Fruit fly (Drosophila melanogaster): ENCODE measurements around the gene PGAP5.

PGAP5 gene

DNA sequence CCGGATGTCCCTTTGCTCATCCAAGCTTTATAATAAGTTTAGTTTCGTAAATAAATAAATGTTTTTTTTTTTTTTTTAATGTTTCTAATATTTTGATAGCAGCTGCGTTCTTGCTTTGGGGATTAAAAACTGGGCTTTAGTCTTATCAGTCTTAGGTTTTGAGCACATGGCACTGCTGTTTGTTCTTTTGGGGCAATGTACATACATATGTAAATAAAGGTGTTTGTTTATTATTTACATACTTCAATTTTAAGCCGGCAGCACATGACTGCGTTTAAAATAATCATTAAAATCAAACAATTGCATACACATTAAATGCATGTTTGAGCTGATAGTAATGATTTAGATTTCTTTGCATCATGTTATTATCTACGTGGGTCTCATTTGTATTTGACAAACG, 34.5 kb upstream of the PGAP5 start (continued):
- TF ChIP-seq unc-4 (GFP tag; IDR thresholded peaks at IDR 0.05; ENCODE audit: partially characterized antibody): no peak
- peak; percentile 59 for TF ChIP-seq CG3065 (GFP tag; optimal IDR thresholded peaks at IDR 0.05)
- peak; percentile 58 for TF ChIP-seq Xbp1 (GFP tag; optimal IDR thresholded peaks at IDR 0.05)
- TF ChIP-seq BtbVII (GFP tag; optimal IDR thresholded peaks at IDR 0.05): peak; percentile 85
- TF ChIP-seq Hr51 (GFP tag; optimal IDR thresholded peaks at IDR 0.05): peak; percentile 36 to 49
- TF ChIP-seq CG15601 (tag; optimal IDR thresholded peaks at IDR 0.05): peak; percentile 95
- TF ChIP-seq MTF-1 (GFP tag; optimal IDR thresholded peaks at IDR 0.05; ENCODE audit: borderline replicate concordance): peak; percentile 95
- TF ChIP-seq CG10462 (GFP tag; optimal IDR thresholded peaks at IDR 0.05): peak; percentile 81
- peak; percentile 57 for TF ChIP-seq Jarid2 (GFP tag; optimal IDR thresholded peaks at IDR 0.05)
- TF ChIP-seq CG7928 (GFP tag; optimal IDR thresholded peaks at IDR 0.05): no peak
- TF ChIP-seq Optix (GFP tag; IDR thresholded peaks at IDR 0.05): no peak
- peak; percentile 34 for TF ChIP-seq CG9817 (tag; optimal IDR thresholded peaks at IDR 0.05)
- peak; percentile 66 for TF ChIP-seq CG12744 (GFP tag; optimal IDR thresholded peaks at IDR 0.05)
- no peak for TF ChIP-seq yki (optimal IDR thresholded peaks at IDR 0.05)
- peak; percentile 50 for TF ChIP-seq CG4328 (GFP tag; optimal IDR thresholded peaks at IDR 0.05)
- TF ChIP-seq ttk (GFP tag; IDR thresholded peaks at IDR 0.05): no peak
- no peak; the same call in 1 of the 2 replicates for TF ChIP-seq danr (GFP tag; IDR thresholded peaks at IDR 0.05)
- no peak for TF ChIP-seq Chrac-16 (GFP tag; optimal IDR thresholded peaks at IDR 0.05)
- TF ChIP-seq CG30020 (tag; optimal IDR thresholded peaks at IDR 0.05): peak; percentile 8
- peak; percentile 53 for TF ChIP-seq zen (tag; optimal IDR thresholded peaks at IDR 0.05)
- peak; percentile 73 for TF ChIP-seq sim (GFP tag; IDR thresholded peaks at IDR 0.05)
- no peak for TF ChIP-seq inv (GFP tag; IDR thresholded peaks at IDR 0.05; ENCODE audit: partially characterized antibody)
- peak; percentile 53; the same call in 2 of the 3 replicates for TF ChIP-seq Mrtf (GFP tag; IDR thresholded peaks at IDR 0.05)
- TF ChIP-seq MBD-R2 (GFP tag; IDR thresholded peaks at IDR 0.05): no peak
- peak; percentile 85 for TF ChIP-seq dmrt11E (tag; optimal IDR thresholded peaks at IDR 0.05)
- TF ChIP-seq otp (GFP tag; IDR thresholded peaks at IDR 0.05): peak; percentile 86; the same call in 2 of the 3 replicates
- no peak for TF ChIP-seq nerfin-2 (GFP tag; IDR thresholded peaks at IDR 0.05; ENCODE audit: partially characterized antibody)
- TF ChIP-seq CG6813 (GFP tag; optimal IDR thresholded peaks at IDR 0.05): peak; percentile 93
- TF ChIP-seq unpg (GFP tag; optimal IDR thresholded peaks at IDR 0.05): peak; percentile 81
- 0 out of 2 replicates have a peak, but pooled peaks have one; percentile 27 for TF ChIP-seq CG17612 (GFP tag; IDR thresholded peaks at IDR 0.05)
- TF ChIP-seq gt (GFP tag; IDR thresholded peaks at IDR 0.05): 0 out of 2 replicates have a peak, but pooled peaks have one; percentile 11
- peak; percentile 40 for TF ChIP-seq CG16815 (GFP tag; optimal IDR thresholded peaks at IDR 0.05)
- TF ChIP-seq usp (GFP tag; optimal IDR thresholded peaks at IDR 0.05): no peak
- TF ChIP-seq Hey (tag; optimal IDR thresholded peaks at IDR 0.05): peak; percentile 34
- TF ChIP-seq wor (GFP tag; IDR thresholded peaks at IDR 0.05): no peak
- TF ChIP-seq onecut (GFP tag; IDR thresholded peaks at IDR 0.05): peak; percentile 85
- peak; percentile 89 for TF ChIP-seq fd102C (GFP tag; optimal IDR thresholded peaks at IDR 0.05)
- TF ChIP-seq Max (GFP tag; optimal IDR thresholded peaks at IDR 0.05): peak; percentile 85
- TF ChIP-seq CG34376 (GFP tag; optimal IDR thresholded peaks at IDR 0.05): no peak
- no peak; the same call in 2 of the 3 replicates for TF ChIP-seq CG14050 (GFP tag; IDR thresholded peaks at IDR 0.05)
- peak; percentile 88 for TF ChIP-seq nau (GFP tag; optimal IDR thresholded peaks at IDR 0.05)
- TF ChIP-seq peb (GFP tag; IDR thresholded peaks at IDR 0.05): 0 out of 2 replicates have a peak, but pooled peaks have one; percentile 7
- TF ChIP-seq CG8089 (GFP tag; optimal IDR thresholded peaks at IDR 0.05): peak; percentile 77
- peak; percentile 53 for TF ChIP-seq tin (GFP tag; optimal IDR thresholded peaks at IDR 0.05)
- peak; percentile 62 for TF ChIP-seq Side (GFP tag; optimal IDR thresholded peaks at IDR 0.05)
- TF ChIP-seq lbe (GFP tag; optimal IDR thresholded peaks at IDR 0.05): peak; percentile 68
- peak; percentile 72 for TF ChIP-seq CG4854 (GFP tag; optimal IDR thresholded peaks at IDR 0.05)
- no peak for TF ChIP-seq CG31224 (GFP tag; IDR thresholded peaks at IDR 0.05)
- no peak for TF ChIP-seq Abd-B (GFP tag; optimal IDR thresholded peaks at IDR 0.05)
- TF ChIP-seq Nf-YC (tag; optimal IDR thresholded peaks at IDR 0.05): peak; percentile 23
